Fruit fly (Drosophila melanogaster) S2 (cell line): Measurements from ENCODE around the gene lmd.

Source experiments
- CG8478 ChIP-seq: fragments of >200 bp; optimal IDR thresholded peaks from 2 replicates; lab custom pipeline; 2018
- CTCF ChIP-seq, 2 experiments: fragments of >200 bp; optimal IDR thresholded peaks; 2 replicates each; lab custom pipeline; 2018

- TF ChIP-seq CG8478 (lab: Kevin White, UChicago) (no peak), CTCF (optimal IDR thresholded peaks at IDR 0.05; lab: Kevin White, UChicago) (no peak)
These were observed 16.3 kb upstream of the lmd start for dm6 chr3R:23042746-23043265.
